Worm (Caenorhabditis elegans) whole organism, mixed stage, embryonic: Measurements from ENCODE around the gene srh-89.

Experiments
- elt-3 ChIP-seq: fragments of 150-350 bp; optimal IDR thresholded peaks from 2 replicates; lab custom pipeline; 2014; ENCODE audit warnings: missing biosample characterization, missing genetic modification characterization
- nhr-76 ChIP-seq: sonication (generic microtip); optimal IDR thresholded peaks from 2 replicates; lab custom pipeline; 2017; ENCODE audit warnings: missing biosample characterization, missing genetic modification characterization
- unc-120 ChIP-seq: sonication (generic microtip); optimal IDR thresholded peaks from 2 replicates; lab custom pipeline; 2017; ENCODE audit warnings: missing genetic modification characterization, missing compliant biosample characterization; ENCODE audit not compliant: poor library complexity, severe bottlenecking

DNA sequence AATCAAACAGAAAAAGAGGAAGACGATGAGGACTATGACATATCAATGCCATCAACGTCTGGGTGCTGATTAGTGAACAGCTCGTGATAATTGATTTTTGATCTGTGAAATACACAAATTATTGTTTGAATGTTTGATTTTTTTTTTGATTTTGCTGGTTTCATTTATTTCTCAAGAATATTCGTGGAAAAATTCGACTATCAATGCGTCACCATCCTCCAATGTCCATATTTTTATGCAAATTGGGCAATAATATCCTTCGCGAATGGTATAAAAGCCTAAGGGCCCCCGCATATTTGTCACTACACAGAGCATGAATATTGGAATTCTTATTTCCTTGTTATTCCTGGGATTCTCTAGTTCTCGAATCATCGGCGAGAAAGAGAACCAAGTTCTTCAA is 24.8 kb downstream of the srh-89 start, which contains the start of gene try-13:
- no peak for TF ChIP-seq elt-3
- no peak for TF ChIP-seq nhr-76 (tag; lab: Kevin White, UChicago)
- no peak for TF ChIP-seq unc-120
